Worm (Caenorhabditis elegans) whole organism, late embryonic: ENCODE measurements around the gene cpf-1.

Experiments used
- C38D4.7 ChIP-seq: fragments of 200-800 bp; sonication (Bioruptor generic); optimal IDR thresholded peaks from 2 replicates; lab custom pipeline; 2018; ENCODE audit warnings: mild to moderate bottlenecking, missing genetic modification characterization, moderate library complexity, missing compliant biosample characterization
- ceh-14 ChIP-seq: sonication (generic microtip); optimal IDR thresholded peaks from 2 replicates; lab custom pipeline; 2016; ENCODE audit warnings: missing genotype, missing genetic modification characterization, missing compliant biosample characterization
- ceh-22 ChIP-seq: sonication (generic microtip); optimal IDR thresholded peaks from 2 replicates; lab custom pipeline; 2017; ENCODE audit warnings: missing biosample characterization, missing genetic modification characterization
- pha-4 ChIP-seq: fragments of 150-350 bp; optimal IDR thresholded peaks from 2 replicates; lab custom pipeline; 2018; ENCODE audit warnings: missing biosample characterization, missing genetic modification reagents, missing genetic modification characterization

DNA sequence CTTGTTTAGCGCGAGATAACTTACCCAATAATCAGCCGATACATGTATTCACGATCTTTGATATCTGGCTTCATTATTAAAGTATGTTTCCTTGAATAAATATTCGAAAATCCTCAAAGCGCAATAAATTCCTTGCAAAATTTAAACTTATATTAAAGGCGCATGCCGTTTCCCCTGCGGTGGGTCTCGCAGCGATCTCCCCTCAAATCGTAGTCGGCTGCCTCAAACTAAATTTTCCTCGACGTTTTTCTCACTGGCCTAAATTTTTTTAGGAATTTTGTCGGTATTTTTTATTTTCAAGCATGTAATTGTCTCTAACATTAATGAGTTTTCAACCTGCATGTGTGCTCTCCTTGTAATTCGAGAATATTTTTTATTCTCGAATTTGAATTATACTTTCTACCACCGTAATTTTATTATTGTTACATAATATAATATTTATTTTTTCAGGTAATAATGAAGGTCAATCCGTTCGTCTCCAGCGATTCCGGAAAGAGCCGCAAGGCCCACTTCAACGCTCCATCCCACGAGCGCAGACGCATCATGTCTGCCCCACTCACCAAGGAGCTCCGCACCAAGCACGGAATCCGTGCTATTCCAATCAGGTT is at the start of gene cpf-1, which contains the start of gene rpl-26:
- TF ChIP-seq pha-4 (tag; lab: Kevin White, UChicago) = no peak
- TF ChIP-seq ceh-14 (tag; lab: Kevin White, UChicago) = no peak
- no peak for TF ChIP-seq C38D4.7 (GFP tag; lab: Kevin White, UChicago)
- no peak for TF ChIP-seq ceh-22 (tag; lab: Kevin White, UChicago)
